Worm (Caenorhabditis elegans) whole organism, early embryonic: ENCODE results near the gene citk-2.
A peak's percentile ranks its signal among the peaks of the same experiment; 100 is the strongest.

ENCODE experiments used
- B0310.2 ChIP-seq: sonication (generic microtip); optimal IDR thresholded peaks from 2 replicates; lab custom pipeline; 2016; ENCODE audit warnings: mild to moderate bottlenecking, missing genetic modification characterization, missing compliant biosample characterization
- F13C5.2 ChIP-seq: sonication (generic microtip); optimal IDR thresholded peaks from 2 replicates; lab custom pipeline; 2017; ENCODE audit warnings: mild to moderate bottlenecking, missing genetic modification characterization, inconsistent platforms, missing compliant biosample characterization
- aly-1 ChIP-seq: sonication (generic microtip); optimal IDR thresholded peaks from 2 replicates; lab custom pipeline; 2016; ENCODE audit warnings: missing genetic modification characterization, missing compliant biosample characterization
- ama-1 ChIP-seq: fragments of 150-350 bp; optimal IDR thresholded peaks from 2 replicates; lab custom pipeline; 2014
- ceh-13 ChIP-seq: fragments of 200-800 bp; sonication (Bioruptor generic); optimal IDR thresholded peaks from 2 replicates; lab custom pipeline; 2018; ENCODE audit warnings: mild to moderate bottlenecking, missing genetic modification characterization, missing compliant biosample characterization
- ceh-36 ChIP-seq: sonication (generic microtip); optimal IDR thresholded peaks from 2 replicates; lab custom pipeline; 2016; ENCODE audit warnings: missing genetic modification characterization, inconsistent platforms, missing compliant biosample characterization
- ets-7 ChIP-seq: sonication (generic microtip); optimal IDR thresholded peaks from 2 replicates; lab custom pipeline; 2016; ENCODE audit warnings: missing genotype, missing genetic modification characterization, missing compliant biosample characterization
- flt-1 ChIP-seq: fragments of 200-800 bp; sonication (Bioruptor generic); IDR thresholded peaks from 2 replicates; pipeline ENCODE4 v1.3.6; 2022; ENCODE audit warnings: missing genetic modification characterization, missing compliant biosample characterization
- hmbx-1 ChIP-seq: sonication (generic microtip); optimal IDR thresholded peaks from 2 replicates; lab custom pipeline; 2016; ENCODE audit warnings: mild to moderate bottlenecking, missing genetic modification characterization, missing compliant biosample characterization
- hmg-4 ChIP-seq: fragments of 200-800 bp; sonication (Bioruptor generic); optimal IDR thresholded peaks from 2 replicates; lab custom pipeline; 2018; ENCODE audit warnings: mild to moderate bottlenecking, missing genetic modification characterization, missing compliant biosample characterization
- pes-1 ChIP-seq: fragments of 200-800 bp; sonication (Bioruptor generic); IDR thresholded peaks from 2 replicates; pipeline ENCODE4 v1.3.6; 2022; ENCODE audit warnings: missing genetic modification reagents, missing genetic modification characterization, missing compliant biosample characterization
- scrt-1 ChIP-seq: fragments of 200-800 bp; sonication (Bioruptor generic); IDR thresholded peaks from 2 replicates; pipeline ENCODE4 v1.3.6; 2022; ENCODE audit warnings: missing genetic modification characterization, missing compliant biosample characterization
- sea-1 ChIP-seq: fragments of 200-800 bp; sonication (Bioruptor generic); conservative IDR thresholded peaks from 2 replicates; pipeline ENCODE4 v1.3.6; 2022; ENCODE audit warnings: missing genetic modification characterization, missing compliant biosample characterization
- tbx-11 ChIP-seq: fragments of 200-800 bp; sonication (Bioruptor generic); IDR thresholded peaks from 2 replicates; pipeline ENCODE4 v1.3.6; 2022; ENCODE audit warnings: missing genetic modification characterization, missing compliant biosample characterization
- tbx-37 ChIP-seq: fragments of 200-800 bp; sonication (Bioruptor generic); conservative IDR thresholded peaks from 2 replicates; pipeline ENCODE4 v1.3.6; 2022; ENCODE audit warnings: missing genetic modification reagents, missing genetic modification characterization, missing compliant biosample characterization
- tra-4 ChIP-seq: sonication (generic microtip); optimal IDR thresholded peaks from 2 replicates; lab custom pipeline; 2017; ENCODE audit warnings: missing genetic modification characterization, missing compliant biosample characterization

The citk-2 gene

ce11 chrII:5008033-5008432, 8.7 kb downstream of the citk-2 start, which contains the start of gene F59A6.3:
TSS of gene F59A6.3 (plus strand) at chrII:5008333.
- TF ChIP-seq B0310.2 (tag; lab: Kevin White, UChicago) (no peak), tra-4 (no peak), aly-1 (no peak), ets-7 (tag; lab: Kevin White, UChicago) (no peak), F13C5.2 (no peak), ceh-13 (GFP tag; lab: Kevin White, UChicago) (no peak), scrt-1 (GFP tag; lab: Robert Waterston, UW) (no peak), tbx-11 (GFP tag; lab: Robert Waterston, UW) (no peak), sea-1 (GFP tag; lab: Robert Waterston, UW) (no peak), ceh-36 (tag; lab: Kevin White, UChicago) (no peak), tbx-37 (GFP tag; lab: Robert Waterston, UW) (no peak), hmbx-1 (tag; lab: Kevin White, UChicago) (no peak)

- TF ChIP-seq pes-1 (GFP tag; lab: Robert Waterston, UW) (no peak), B0310.2 (tag; lab: Kevin White, UChicago) (no peak), ceh-36 (tag; lab: Kevin White, UChicago) (no peak), ama-1 (lab: Kevin White, UChicago) (no peak), tra-4 (no peak), tbx-11 (GFP tag; lab: Robert Waterston, UW) (no peak), tbx-37 (GFP tag; lab: Robert Waterston, UW) (no peak), hmbx-1 (tag; lab: Kevin White, UChicago) (no peak)
Observed at ce11 chrII:5011978-5012377, 12.7 kb downstream of the citk-2 start, which contains the start of gene F59A6.12. TSS of gene F59A6.12 (minus strand) at chrII:5012078.

- TF ChIP-seq pes-1 (GFP tag; lab: Robert Waterston, UW) = no peak
- no peak for TF ChIP-seq sea-1 (GFP tag; lab: Robert Waterston, UW)
- TF ChIP-seq tbx-11 (GFP tag; lab: Robert Waterston, UW) = no peak
- no peak for TF ChIP-seq F13C5.2
- TF ChIP-seq tbx-37 (GFP tag; lab: Robert Waterston, UW) = no peak
- TF ChIP-seq ceh-36 (tag; lab: Kevin White, UChicago) = no peak
Observed at ce11 chrII:5014399-5014798, 15.1 kb downstream of the citk-2 start, which contains the start of gene F59A6.2. TSS of gene F59A6.2 (plus strand) at chrII:5014699.

ce11 chrII:5016144-5016543, 16.8 kb downstream of the citk-2 start:
- TF ChIP-seq F13C5.2 (no peak), ets-7 (tag; lab: Kevin White, UChicago) (no peak), tra-4 (no peak), aly-1 (no peak), sea-1 (GFP tag; lab: Robert Waterston, UW) (no peak)

ce11 chrII:5016977-5017585, 17.8 kb downstream of the citk-2 start:
- TF ChIP-seq hmg-4 (GFP tag; lab: Kevin White, UChicago) (peak; percentile 46), ceh-36 (tag; lab: Kevin White, UChicago) (no peak), aly-1 (peak; percentile 42)

ce11 chrII:5018578-5018977, 19.3 kb downstream of the citk-2 start:
- TF ChIP-seq hmbx-1 (tag; lab: Kevin White, UChicago) (no peak), ceh-13 (GFP tag; lab: Kevin White, UChicago) (no peak), flt-1 (no peak), F13C5.2 (no peak)

- no peak for TF ChIP-seq ets-7 (tag; lab: Kevin White, UChicago)
- no peak for TF ChIP-seq pes-1 (GFP tag; lab: Robert Waterston, UW)
- TF ChIP-seq tbx-37 (GFP tag; lab: Robert Waterston, UW) = no peak
Observed at ce11 chrII:5019389-5020108, 20.2 kb downstream of the citk-2 start.

- no peak for TF ChIP-seq ama-1 (lab: Kevin White, UChicago)
- TF ChIP-seq ets-7 (tag; lab: Kevin White, UChicago) = no peak
- TF ChIP-seq tbx-11 (GFP tag; lab: Robert Waterston, UW) = no peak
- TF ChIP-seq hmbx-1 (tag; lab: Kevin White, UChicago) = no peak
- no peak for TF ChIP-seq aly-1
- TF ChIP-seq sea-1 (GFP tag; lab: Robert Waterston, UW) = no peak
- TF ChIP-seq pes-1 (GFP tag; lab: Robert Waterston, UW) = no peak
- no peak for TF ChIP-seq F13C5.2
- no peak for TF ChIP-seq scrt-1 (GFP tag; lab: Robert Waterston, UW)
- TF ChIP-seq tbx-37 (GFP tag; lab: Robert Waterston, UW) = no peak
- TF ChIP-seq tra-4 = no peak
- TF ChIP-seq ceh-36 (tag; lab: Kevin White, UChicago) = no peak
- no peak for TF ChIP-seq hmg-4 (GFP tag; lab: Kevin White, UChicago)
Observed at ce11 chrII:5020513-5021081, 21.3 kb downstream of the citk-2 start.
